Worm (Caenorhabditis elegans): ENCODE data around the gene zmp-2.

DNA sequence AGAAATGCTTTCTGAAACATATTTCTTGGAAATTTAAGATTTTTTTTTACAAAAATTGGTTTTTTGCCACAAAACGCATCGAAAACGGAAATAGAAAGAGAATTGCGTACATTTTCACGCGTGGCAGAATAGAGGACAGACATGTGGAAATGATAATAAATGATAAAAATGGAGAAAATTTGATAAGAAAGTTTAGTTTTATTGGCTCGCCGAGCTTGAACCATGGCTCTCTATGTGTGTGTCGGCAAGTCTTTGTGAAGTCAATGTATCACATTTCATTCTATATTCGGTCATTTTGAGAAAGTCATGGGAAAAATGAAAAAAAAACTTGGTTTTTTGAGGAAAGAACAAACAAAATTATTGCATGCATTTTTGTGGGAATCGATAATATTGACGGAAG lies 51.2 kb downstream of the zmp-2 start:
- TF ChIP-seq fkh-10 (GFP tag; optimal IDR thresholded peaks at IDR 0.05) (no peak), pha-2 (tag; optimal IDR thresholded peaks at IDR 0.05) (no peak), elt-2 (tag; optimal IDR thresholded peaks at IDR 0.05) (peak; percentile 71), pax-1 (tag; optimal IDR thresholded peaks at IDR 0.05) (no peak), pha-4 (tag; optimal IDR thresholded peaks at IDR 0.05) (no peak), ama-1 (optimal IDR thresholded peaks at IDR 0.05) (no peak), che-1 (tag; optimal IDR thresholded peaks at IDR 0.05) (no peak)
